Fruit fly (Drosophila melanogaster): ENCODE data around the gene CG12546.

CG12546 gene

DNA sequence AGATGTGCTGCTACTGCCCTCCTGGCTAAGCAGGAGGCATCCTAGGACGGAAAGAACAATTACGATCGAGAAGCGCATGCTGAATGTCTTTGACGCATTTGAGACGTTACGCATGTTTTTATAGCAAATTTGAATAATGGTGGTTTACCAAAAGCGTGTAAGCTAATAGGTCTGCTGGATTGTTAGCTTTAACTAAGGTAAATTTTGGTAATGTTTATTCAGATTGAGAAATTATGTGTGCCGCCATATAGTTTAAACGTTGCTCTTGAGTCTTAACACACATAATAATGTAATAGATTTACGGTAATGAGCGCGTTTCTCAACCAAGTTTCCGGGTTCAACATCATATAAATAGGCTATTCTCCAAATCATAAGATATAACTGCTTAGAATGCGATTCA, at the start of gene CG12546, which contains the start of gene CG14453:
TSS of gene CG12546 (minus strand) at position 101 of the 400 bp plus-strand sequence.
TSS of gene CG14453 (plus strand) at position 372 of the 400 bp plus-strand sequence.
- no peak for TF ChIP-seq CG15710 (tag; optimal IDR thresholded peaks at IDR 0.05)
- TF ChIP-seq CG12605 (GFP tag; IDR thresholded peaks at IDR 0.05): no peak
- TF ChIP-seq CG17806 (tag; optimal IDR thresholded peaks at IDR 0.05): no peak
- no peak for TF ChIP-seq CG8301 (tag; optimal IDR thresholded peaks at IDR 0.05)
- TF ChIP-seq CG10348 (GFP tag; IDR thresholded peaks at IDR 0.05): no peak
- no peak for TF ChIP-seq CG4496 (GFP tag; IDR thresholded peaks at IDR 0.05)
- TF ChIP-seq EcR (GFP tag; optimal IDR thresholded peaks at IDR 0.05): no peak
- TF ChIP-seq fd96Ca (GFP tag; IDR thresholded peaks at IDR 0.05): no peak
- no peak for TF ChIP-seq CG32121 (GFP tag; IDR thresholded peaks at IDR 0.05)
- no peak for TF ChIP-seq D1 (tag; optimal IDR thresholded peaks at IDR 0.05)
- no peak for TF ChIP-seq CG14655 (GFP tag; optimal IDR thresholded peaks at IDR 0.05)
- TF ChIP-seq Snoo (tag; optimal IDR thresholded peaks at IDR 0.05): no peak

DNA sequence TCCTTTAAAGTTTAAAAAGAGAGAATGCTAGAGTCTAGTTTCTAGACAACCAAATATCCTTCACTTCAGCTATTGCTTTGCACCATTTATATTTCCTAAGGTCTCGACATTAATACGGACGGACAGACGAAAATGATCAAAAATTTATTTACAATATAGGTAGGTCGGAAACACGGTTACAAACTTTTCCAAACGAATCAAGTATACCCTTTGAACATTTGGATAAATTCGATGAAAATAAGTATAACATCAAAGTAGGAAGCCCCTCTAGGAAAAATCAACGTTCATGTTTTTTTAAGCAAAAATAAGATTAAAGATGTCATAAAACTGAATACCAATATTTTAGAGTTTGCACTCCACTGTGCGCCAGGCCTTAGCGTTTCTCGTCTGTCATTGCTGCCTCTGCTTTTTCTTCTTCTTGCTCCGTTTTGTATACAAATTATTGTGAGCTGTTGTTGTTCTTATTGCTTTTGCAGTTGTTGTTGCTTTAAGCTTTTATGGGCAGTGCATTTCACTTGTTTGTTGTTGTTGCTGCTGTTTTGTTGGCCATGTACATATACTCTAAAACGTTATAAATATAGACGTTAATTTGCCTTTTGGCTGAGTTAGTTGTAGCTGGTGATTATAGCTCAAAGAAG, 49.5 kb upstream of the CG12546 start:
- TF ChIP-seq CG12605 (GFP tag; IDR thresholded peaks at IDR 0.05): no peak; the same call in 1 of the 2 replicates
- no peak for TF ChIP-seq gl (tag; optimal IDR thresholded peaks at IDR 0.05)
- TF ChIP-seq Ets98B (GFP tag; IDR thresholded peaks at IDR 0.05): no peak; the same call in 1 of the 2 replicates
- TF ChIP-seq CG4496 (GFP tag; IDR thresholded peaks at IDR 0.05): peak; percentile 74
- no peak for TF ChIP-seq CG13204 (GFP tag; optimal IDR thresholded peaks at IDR 0.05)
- TF ChIP-seq CG14655 (GFP tag; optimal IDR thresholded peaks at IDR 0.05): no peak
- no peak for TF ChIP-seq CG32121 (GFP tag; IDR thresholded peaks at IDR 0.05)
- no peak for TF ChIP-seq CG10348 (GFP tag; IDR thresholded peaks at IDR 0.05)
- TF ChIP-seq rn (GFP tag; IDR thresholded peaks at IDR 0.05): no peak
- no peak for TF ChIP-seq fd96Ca (GFP tag; IDR thresholded peaks at IDR 0.05)
- TF ChIP-seq CG34367 (tag; optimal IDR thresholded peaks at IDR 0.05): no peak
- peak; percentile 13 for TF ChIP-seq Pif1A (GFP tag; optimal IDR thresholded peaks at IDR 0.05)
- TF ChIP-seq CG9948 (tag; optimal IDR thresholded peaks at IDR 0.05): peak; percentile 15
- peak; percentile 54 for TF ChIP-seq D1 (tag; optimal IDR thresholded peaks at IDR 0.05)
- peak; percentile 13 for TF ChIP-seq CG8301 (tag; optimal IDR thresholded peaks at IDR 0.05)
- peak; percentile 10 for TF ChIP-seq Snoo (tag; optimal IDR thresholded peaks at IDR 0.05)
- TF ChIP-seq CG8159 (tag; optimal IDR thresholded peaks at IDR 0.05): peak; percentile 49
- TF ChIP-seq Pif1B (GFP tag; optimal IDR thresholded peaks at IDR 0.05): no peak
- TF ChIP-seq CG15710 (tag; optimal IDR thresholded peaks at IDR 0.05): peak; percentile 2
- peak; percentile 22 for TF ChIP-seq CG17806 (tag; optimal IDR thresholded peaks at IDR 0.05)
- no peak for TF ChIP-seq EcR (GFP tag; optimal IDR thresholded peaks at IDR 0.05)

DNA sequence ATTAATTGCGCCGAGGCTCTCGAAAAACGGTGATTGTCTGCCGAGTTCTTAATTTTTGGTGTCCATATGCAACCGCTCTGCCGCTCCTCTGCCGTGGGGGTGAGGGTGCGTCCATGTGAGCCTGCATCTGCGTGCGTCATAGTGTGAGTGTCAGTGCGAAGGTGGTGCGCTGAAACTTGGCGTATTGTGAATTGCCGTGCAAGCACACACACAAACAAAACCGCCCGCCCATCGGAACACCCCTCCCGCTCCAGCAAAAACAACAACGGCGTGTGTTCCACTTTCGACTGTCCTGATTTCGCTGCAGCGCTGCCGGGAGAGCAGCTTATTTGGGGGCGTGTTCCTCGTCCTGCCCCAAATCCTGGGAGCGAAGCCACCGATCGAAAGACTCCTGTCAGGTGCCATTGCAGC, 48.5 kb upstream of the CG12546 start:
- TF ChIP-seq D1 (tag; optimal IDR thresholded peaks at IDR 0.05) (no peak), CG8301 (tag; optimal IDR thresholded peaks at IDR 0.05) (no peak), CG14655 (GFP tag; optimal IDR thresholded peaks at IDR 0.05) (no peak), CG32121 (GFP tag; IDR thresholded peaks at IDR 0.05) (no peak), CG4496 (GFP tag; IDR thresholded peaks at IDR 0.05) (peak; percentile 74; the same call in 2 of the 3 replicates), CG8159 (tag; optimal IDR thresholded peaks at IDR 0.05) (no peak), fd96Ca (GFP tag; IDR thresholded peaks at IDR 0.05) (no peak), CG13204 (GFP tag; optimal IDR thresholded peaks at IDR 0.05) (peak; percentile 77), Ets98B (GFP tag; IDR thresholded peaks at IDR 0.05) (no peak), Snoo (tag; optimal IDR thresholded peaks at IDR 0.05) (no peak), CG10348 (GFP tag; IDR thresholded peaks at IDR 0.05) (no peak), CG34367 (tag; optimal IDR thresholded peaks at IDR 0.05) (no peak), CG9948 (tag; optimal IDR thresholded peaks at IDR 0.05) (no peak), Pif1A (GFP tag; optimal IDR thresholded peaks at IDR 0.05) (no peak), rn (GFP tag; IDR thresholded peaks at IDR 0.05) (no peak), gl (tag; optimal IDR thresholded peaks at IDR 0.05) (no peak), CG12605 (GFP tag; IDR thresholded peaks at IDR 0.05) (no peak), CG15710 (tag; optimal IDR thresholded peaks at IDR 0.05) (no peak), CG17806 (tag; optimal IDR thresholded peaks at IDR 0.05) (no peak), EcR (GFP tag; optimal IDR thresholded peaks at IDR 0.05) (peak; percentile 17), Pif1B (GFP tag; optimal IDR thresholded peaks at IDR 0.05) (no peak)

DNA sequence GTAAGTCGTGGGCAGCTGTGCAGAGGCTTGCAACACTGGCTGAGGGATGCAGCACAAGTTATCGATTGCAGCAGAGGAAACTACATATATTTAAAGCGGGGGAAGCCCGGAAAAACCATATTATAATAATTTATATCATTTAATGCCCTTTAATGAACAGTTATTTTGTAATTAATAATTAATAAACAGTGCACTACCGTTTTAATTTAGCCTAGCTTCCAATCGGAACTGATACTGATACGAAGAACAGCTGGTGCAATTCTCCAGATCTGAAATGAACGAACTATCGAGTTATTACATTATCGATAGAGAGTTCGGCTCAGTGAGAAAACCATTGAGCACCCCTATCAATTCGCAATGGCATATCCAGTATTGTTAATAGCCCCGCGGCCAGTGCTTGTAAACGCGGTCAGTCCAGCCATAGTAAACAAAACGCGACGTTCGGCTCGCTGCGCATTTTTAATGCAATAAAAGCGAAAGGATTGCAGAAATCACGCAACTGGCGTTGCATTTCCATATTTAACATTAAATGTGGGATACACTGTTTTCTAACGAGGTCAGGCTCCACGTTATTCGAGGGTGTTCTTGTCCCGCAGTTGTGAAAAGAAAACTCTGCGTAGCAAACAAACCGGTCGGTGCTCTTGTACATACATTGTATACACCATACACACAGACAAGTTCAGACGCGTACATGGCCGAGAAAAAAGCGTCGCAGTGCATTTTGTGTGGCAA, 47.9 kb upstream of the CG12546 start, which contains the start of gene CG7369:
TSS of gene CG7369 (plus strand) at position 405 of the 732 bp plus-strand sequence.
- TF ChIP-seq CG14655 (GFP tag; optimal IDR thresholded peaks at IDR 0.05): peak; percentile 85
- TF ChIP-seq CG4496 (GFP tag; IDR thresholded peaks at IDR 0.05): peak; percentile 84
- TF ChIP-seq CG8159 (tag; optimal IDR thresholded peaks at IDR 0.05): peak; percentile 81
- TF ChIP-seq CG15710 (tag; optimal IDR thresholded peaks at IDR 0.05): peak; percentile 82
- TF ChIP-seq rn (GFP tag; IDR thresholded peaks at IDR 0.05): no peak; the same call in none of the 2 replicates
- peak; percentile 75 for TF ChIP-seq CG10348 (GFP tag; IDR thresholded peaks at IDR 0.05)
- peak; percentile 84 for TF ChIP-seq Pif1B (GFP tag; optimal IDR thresholded peaks at IDR 0.05)
- TF ChIP-seq Pif1A (GFP tag; optimal IDR thresholded peaks at IDR 0.05): peak; percentile 82
- peak; percentile 82 for TF ChIP-seq CG32121 (GFP tag; IDR thresholded peaks at IDR 0.05)
- no peak for TF ChIP-seq CG13204 (GFP tag; optimal IDR thresholded peaks at IDR 0.05)
- peak; percentile 30 for TF ChIP-seq gl (tag; optimal IDR thresholded peaks at IDR 0.05)
- peak; percentile 53 for TF ChIP-seq EcR (GFP tag; optimal IDR thresholded peaks at IDR 0.05)
- peak; percentile 70 for TF ChIP-seq CG34367 (tag; optimal IDR thresholded peaks at IDR 0.05)
- TF ChIP-seq CG12605 (GFP tag; IDR thresholded peaks at IDR 0.05): peak; percentile 52; the same call in 1 of the 2 replicates
- peak; percentile 64 for TF ChIP-seq CG8301 (tag; optimal IDR thresholded peaks at IDR 0.05)
- TF ChIP-seq CG9948 (tag; optimal IDR thresholded peaks at IDR 0.05): peak; percentile 67
- peak; percentile 87 for TF ChIP-seq Snoo (tag; optimal IDR thresholded peaks at IDR 0.05)
- TF ChIP-seq CG17806 (tag; optimal IDR thresholded peaks at IDR 0.05): peak; percentile 71
- TF ChIP-seq D1 (tag; optimal IDR thresholded peaks at IDR 0.05): no peak
- peak; percentile 89 for TF ChIP-seq fd96Ca (GFP tag; IDR thresholded peaks at IDR 0.05)
- TF ChIP-seq Ets98B (GFP tag; IDR thresholded peaks at IDR 0.05): peak; percentile 74
